Worm (Caenorhabditis elegans): ENCODE measurements around the gene nhr-76.

The nhr-76 gene

ce11 chrIV:682726-683340 is 55.5 kb downstream of the nhr-76 start (continued):
- TF ChIP-seq ztf-28 (GFP tag; IDR thresholded peaks at IDR 0.05): 0 out of 2 replicates have a peak, but pooled peaks have one; percentile 51
- TF ChIP-seq efl-1 (GFP tag; optimal IDR thresholded peaks at IDR 0.05): no peak
- TF ChIP-seq unc-62 (GFP tag; optimal IDR thresholded peaks at IDR 0.05): no peak
- TF ChIP-seq athp-1 (tag; optimal IDR thresholded peaks at IDR 0.05): peak; percentile 37
- peak; percentile 35 for TF ChIP-seq nhr-80 (tag; optimal IDR thresholded peaks at IDR 0.05)
- TF ChIP-seq ztf-3 (GFP tag; optimal IDR thresholded peaks at IDR 0.05): peak; percentile 41
- peak; percentile 55 for TF ChIP-seq somi-1 (GFP tag; optimal IDR thresholded peaks at IDR 0.05)
- peak; percentile 56 for TF ChIP-seq nhr-179 (tag; optimal IDR thresholded peaks at IDR 0.05)
- TF ChIP-seq ceh-91 (GFP tag; IDR thresholded peaks at IDR 0.05): no peak
- peak; percentile 59 for TF ChIP-seq ztf-18 (tag; optimal IDR thresholded peaks at IDR 0.05)
- peak; percentile 26 for TF ChIP-seq snpc-1.3 (tag; optimal IDR thresholded peaks at IDR 0.05; ENCODE audit: insufficient read depth)
- no peak for TF ChIP-seq ceh-58 (GFP tag; IDR thresholded peaks at IDR 0.05)
- no peak for TF ChIP-seq B0019.2 (GFP tag; conservative IDR thresholded peaks at IDR 0.05)
- peak; percentile 86 for TF ChIP-seq dox-1 (GFP tag; IDR thresholded peaks at IDR 0.05)
- peak; percentile 73; the same call in 1 of the 2 replicates for TF ChIP-seq rcor-1 (GFP tag; IDR thresholded peaks at IDR 0.05)
- TF ChIP-seq B0261.1 (tag; optimal IDR thresholded peaks at IDR 0.05): peak; percentile 93
- peak; percentile 17 for TF ChIP-seq snpc-1.1 (tag; optimal IDR thresholded peaks at IDR 0.05; ENCODE audit: insufficient read depth)
- TF ChIP-seq lin-35 (GFP tag; optimal IDR thresholded peaks at IDR 0.05): no peak
- TF ChIP-seq F57C9.4 (tag; optimal IDR thresholded peaks at IDR 0.05): no peak
- peak; percentile 86 for TF ChIP-seq mxl-1 (tag; optimal IDR thresholded peaks at IDR 0.05)
- TF ChIP-seq unc-130 (GFP tag; optimal IDR thresholded peaks at IDR 0.05): peak; percentile 64
- TF ChIP-seq mel-28 (tag; optimal IDR thresholded peaks at IDR 0.05; ENCODE audit: borderline replicate concordance): no peak
- TF ChIP-seq atf-7 (tag; optimal IDR thresholded peaks at IDR 0.05): peak; percentile 57
- TF ChIP-seq lsy-27 (tag; optimal IDR thresholded peaks at IDR 0.05; ENCODE audit: borderline replicate concordance, insufficient read depth): no peak
- TF ChIP-seq let-526 (GFP tag; IDR thresholded peaks at IDR 0.05): no peak
- TF ChIP-seq tlf-1 (GFP tag; optimal IDR thresholded peaks at IDR 0.05): peak; percentile 48
- TF ChIP-seq sea-2 (GFP tag; IDR thresholded peaks at IDR 0.05): no peak
- TF ChIP-seq nhr-90 (tag; optimal IDR thresholded peaks at IDR 0.05): peak; percentile 86
- TF ChIP-seq madf-6 (GFP tag; IDR thresholded peaks at IDR 0.05): peak; percentile 44; the same call in 1 of the 2 replicates
- TF ChIP-seq B0336.3 (GFP tag; IDR thresholded peaks at IDR 0.05): peak; percentile 69
- no peak for TF ChIP-seq dpl-1 (GFP tag; optimal IDR thresholded peaks at IDR 0.05)
- peak; percentile 28 for TF ChIP-seq fkh-3 (tag; optimal IDR thresholded peaks at IDR 0.05)
- TF ChIP-seq F10E7.11 (tag; optimal IDR thresholded peaks at IDR 0.05): no peak
